Worm (Caenorhabditis elegans) whole organism, mixed stage, embryonic: ENCODE results near the gene srsy-1.
"Not testable (repeated sequence)": the region's sequence is repeated elsewhere in the genome, so short reads cannot be mapped to it uniquely, and the experiment has no call there.

Source experiments
- bed-3 ChIP-seq: fragments of 200-800 bp; sonication (Bioruptor generic); optimal IDR thresholded peaks from 3 replicates; lab custom pipeline; 2018; ENCODE audit warnings: mild to moderate bottlenecking, missing genetic modification characterization, moderate library complexity, missing compliant biosample characterization
- blmp-1 ChIP-seq: fragments of 150-350 bp; optimal IDR thresholded peaks from 2 replicates; lab custom pipeline; 2014; ENCODE audit warnings: missing biosample characterization, missing genetic modification characterization
- ceh-43 ChIP-seq: fragments of 200-800 bp; sonication (Bioruptor generic); optimal IDR thresholded peaks from 2 replicates; lab custom pipeline; 2018; ENCODE audit warnings: mild to moderate bottlenecking, missing genetic modification characterization, moderate library complexity, missing compliant biosample characterization
- ceh-83 ChIP-seq: fragments of 200-800 bp; sonication (Bioruptor generic); optimal IDR thresholded peaks from 2 replicates; lab custom pipeline; 2018; ENCODE audit warnings: mild to moderate bottlenecking, missing genetic modification characterization, missing compliant biosample characterization
- ces-1 ChIP-seq: fragments of 150-350 bp; optimal IDR thresholded peaks from 2 replicates; lab custom pipeline; 2014; ENCODE audit warnings: missing biosample characterization, missing genetic modification reagents, missing genetic modification characterization
- cnd-1 ChIP-seq: fragments of 200-800 bp; sonication (Bioruptor generic); optimal IDR thresholded peaks from 2 replicates; lab custom pipeline; 2018; ENCODE audit warnings: mild to moderate bottlenecking, missing genetic modification characterization, missing compliant biosample characterization
- drap-1 ChIP-seq: fragments of 200-800 bp; sonication (Bioruptor generic); optimal IDR thresholded peaks from 3 replicates; lab custom pipeline; 2018; ENCODE audit warnings: mild to moderate bottlenecking, missing genetic modification characterization, missing compliant biosample characterization
- elt-1 ChIP-seq: sonication (generic microtip); optimal IDR thresholded peaks from 2 replicates; lab custom pipeline; 2017; ENCODE audit warnings: missing genetic modification characterization, mild to moderate bottlenecking, missing compliant biosample characterization, antibody characterized with exemption, moderate library complexity, borderline replicate concordance; ENCODE audit not compliant: insufficient read depth
- flh-1 ChIP-seq: fragments of 200-800 bp; sonication (Bioruptor generic); optimal IDR thresholded peaks from 2 replicates; lab custom pipeline; 2018; ENCODE audit warnings: mild to moderate bottlenecking, missing genetic modification characterization, moderate library complexity, missing compliant biosample characterization
- ham-2 ChIP-seq: fragments of 200-800 bp; sonication (Bioruptor generic); optimal IDR thresholded peaks from 2 replicates; lab custom pipeline; 2018; ENCODE audit warnings: mild to moderate bottlenecking, missing genetic modification characterization, missing compliant biosample characterization
- hlh-1 ChIP-seq: fragments of 150-350 bp; optimal IDR thresholded peaks from 2 replicates; lab custom pipeline; 2014; ENCODE audit warnings: missing biosample characterization, missing genetic modification reagents, missing genetic modification characterization
- lin-32 ChIP-seq: fragments of 200-800 bp; sonication (Bioruptor generic); optimal IDR thresholded peaks from 2 replicates; lab custom pipeline; 2018; ENCODE audit warnings: mild to moderate bottlenecking, missing genetic modification characterization, missing compliant biosample characterization
- lsy-2 ChIP-seq: fragments of 150-350 bp; optimal IDR thresholded peaks from 2 replicates; lab custom pipeline; 2014; ENCODE audit warnings: missing biosample characterization, missing genetic modification characterization
- mab-5 ChIP-seq: fragments of 150-350 bp; optimal IDR thresholded peaks from 2 replicates; lab custom pipeline; 2014; ENCODE audit warnings: missing biosample characterization, missing genetic modification characterization
- mep-1 ChIP-seq: fragments of 150-350 bp; optimal IDR thresholded peaks from 2 replicates; lab custom pipeline; 2017; ENCODE audit warnings: missing biosample characterization, missing genetic modification reagents, missing genetic modification characterization, inconsistent platforms
- mls-2 ChIP-seq: sonication (generic microtip); optimal IDR thresholded peaks from 2 replicates; lab custom pipeline; 2016; ENCODE audit warnings: mild to moderate bottlenecking, missing genetic modification characterization, moderate library complexity, missing compliant biosample characterization
- nhr-12 ChIP-seq: fragments of 150-350 bp; optimal IDR thresholded peaks from 2 replicates; lab custom pipeline; 2014; ENCODE audit warnings: missing biosample characterization, missing genetic modification characterization
- nhr-237 ChIP-seq: fragments of 150-350 bp; optimal IDR thresholded peaks from 2 replicates; lab custom pipeline; 2014; ENCODE audit warnings: missing biosample characterization, missing genetic modification characterization
- nhr-76 ChIP-seq: sonication (generic microtip); optimal IDR thresholded peaks from 2 replicates; lab custom pipeline; 2017; ENCODE audit warnings: missing biosample characterization, missing genetic modification characterization
- pha-4 ChIP-seq: fragments of 150-350 bp; optimal IDR thresholded peaks from 2 replicates; lab custom pipeline; 2018; ENCODE audit warnings: missing biosample characterization, missing genetic modification reagents, missing genetic modification characterization
- sptf-1 ChIP-seq: sonication (generic microtip); optimal IDR thresholded peaks from 2 replicates; lab custom pipeline; 2017; ENCODE audit warnings: mild to moderate bottlenecking, missing genetic modification characterization, moderate library complexity, missing compliant biosample characterization
- tbx-8 ChIP-seq: fragments of 200-800 bp; sonication (Bioruptor generic); optimal IDR thresholded peaks from 2 replicates; lab custom pipeline; 2018; ENCODE audit warnings: mild to moderate bottlenecking, missing genetic modification characterization, moderate library complexity, missing compliant biosample characterization
- unc-120 ChIP-seq: sonication (generic microtip); optimal IDR thresholded peaks from 2 replicates; lab custom pipeline; 2017; ENCODE audit warnings: missing genetic modification characterization, missing compliant biosample characterization; ENCODE audit not compliant: poor library complexity, severe bottlenecking
- unc-39 ChIP-seq: fragments of 150-350 bp; optimal IDR thresholded peaks from 2 replicates; lab custom pipeline; 2014; ENCODE audit warnings: missing biosample characterization, missing genetic modification characterization
- unc-62 ChIP-seq: fragments of 150-350 bp; optimal IDR thresholded peaks from 2 replicates; lab custom pipeline; 2014; ENCODE audit warnings: missing biosample characterization, missing genetic modification reagents, missing genetic modification characterization
- zip-8 ChIP-seq: fragments of 150-350 bp; optimal IDR thresholded peaks from 2 replicates; lab custom pipeline; 2014; ENCODE audit warnings: missing biosample characterization, missing genetic modification characterization
- ztf-11 ChIP-seq: fragments of 150-350 bp; optimal IDR thresholded peaks from 2 replicates; lab custom pipeline; 2014; ENCODE audit warnings: missing biosample characterization, missing genetic modification characterization

Gene srsy-1

DNA sequence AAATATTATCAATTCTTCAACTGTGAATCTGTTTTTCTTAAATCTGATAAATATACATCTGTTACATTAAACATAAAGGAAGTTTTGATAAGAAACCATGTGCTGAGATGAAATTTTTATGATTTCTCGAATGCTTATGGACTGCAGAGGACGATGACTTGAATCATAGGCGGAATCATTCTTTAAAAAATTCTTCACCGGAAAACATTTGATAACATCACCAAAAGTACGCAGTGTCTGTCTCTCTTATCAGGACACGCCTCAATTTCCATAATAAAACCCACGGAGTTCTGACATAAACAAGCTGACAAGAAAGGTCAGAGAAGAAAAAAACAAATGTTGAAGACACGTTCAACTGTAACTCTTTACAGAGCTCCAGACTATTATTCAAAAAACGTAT is 6.1 kb upstream of the srsy-1 start, which contains the start of gene F09C12.2:
Gene F09C12.2, plus strand, starts transcription at position 320 of the 400 bp plus-strand sequence.
- TF ChIP-seq sptf-1 (tag; lab: Kevin White, UChicago), result no peak
- TF ChIP-seq mls-2, result no peak
- no peak for TF ChIP-seq lin-32 (GFP tag; lab: Kevin White, UChicago)
- TF ChIP-seq ham-2, result no peak
- TF ChIP-seq ceh-43, result no peak
- no peak for TF ChIP-seq lsy-2 (tag; lab: Kevin White, UChicago)
- TF ChIP-seq cnd-1 (tag; lab: Kevin White, UChicago), result no peak
- no peak for TF ChIP-seq pha-4 (tag; lab: Kevin White, UChicago)
- TF ChIP-seq nhr-237 (tag; lab: Kevin White, UChicago), result no peak
- TF ChIP-seq drap-1 (GFP tag; lab: Kevin White, UChicago), result no peak
- no peak for TF ChIP-seq unc-120 (tag; lab: Kevin White, UChicago)

DNA sequence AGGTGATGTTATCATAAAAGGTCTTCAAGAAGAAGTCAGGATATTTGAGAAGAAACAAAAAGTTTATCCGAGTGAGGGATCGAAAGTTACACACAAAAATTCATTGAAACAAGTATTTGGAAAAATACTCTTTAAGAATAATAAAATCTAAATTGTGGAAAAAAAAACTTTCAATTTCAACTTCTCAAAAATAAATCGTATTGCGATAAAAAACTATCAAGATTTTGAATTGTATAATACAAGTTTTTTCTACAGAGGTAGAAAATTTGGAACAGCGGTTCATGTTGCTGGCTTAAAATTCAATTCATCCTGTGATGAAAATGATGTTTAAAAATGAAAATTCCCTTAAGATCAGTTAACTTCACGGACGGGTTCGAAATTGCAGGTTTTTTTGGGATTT is 3.8 kb upstream of the srsy-1 start, which contains the start of gene F09C12.8:
Gene F09C12.8, plus strand, starts transcription at position 301 of the 400 bp plus-strand sequence.
- TF ChIP-seq unc-39 (tag; lab: Kevin White, UChicago) (no peak), drap-1 (GFP tag; lab: Kevin White, UChicago) (no peak), nhr-76 (no peak), elt-1 (tag; lab: Kevin White, UChicago) (no peak), sptf-1 (tag; lab: Kevin White, UChicago) (no peak), ceh-83 (no peak), bed-3 (no peak)

DNA sequence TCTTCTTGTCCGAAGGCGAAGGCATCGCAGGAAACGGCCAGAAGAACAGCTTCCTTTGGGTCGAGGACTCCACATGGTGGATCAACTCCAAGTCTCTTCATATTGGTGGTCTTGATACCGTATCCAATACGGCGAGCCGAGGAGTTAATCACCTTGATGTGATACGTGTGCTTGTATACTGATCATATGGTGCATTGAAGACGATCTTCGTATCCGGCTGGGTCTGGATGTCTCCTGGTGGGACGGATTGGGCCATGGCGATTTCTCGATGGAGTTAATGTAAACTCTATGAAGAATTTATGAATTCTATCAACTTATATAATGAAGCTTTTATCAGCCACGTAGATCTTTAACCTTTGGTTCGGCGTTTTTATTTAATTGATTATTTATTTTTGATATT is 598 bp upstream of the srsy-1 start, which contains the start of gene msp-74:
Gene msp-74, minus strand, starts transcription at position 101 of the 400 bp plus-strand sequence.
- not testable (repeated sequence) for TF ChIP-seq zip-8; unc-120 (tag; lab: Kevin White, UChicago); flh-1 (GFP tag; lab: Kevin White, UChicago)
- TF ChIP-seq, all 35 proteins: peak for 0; not testable (repeated sequence) for 35

DNA sequence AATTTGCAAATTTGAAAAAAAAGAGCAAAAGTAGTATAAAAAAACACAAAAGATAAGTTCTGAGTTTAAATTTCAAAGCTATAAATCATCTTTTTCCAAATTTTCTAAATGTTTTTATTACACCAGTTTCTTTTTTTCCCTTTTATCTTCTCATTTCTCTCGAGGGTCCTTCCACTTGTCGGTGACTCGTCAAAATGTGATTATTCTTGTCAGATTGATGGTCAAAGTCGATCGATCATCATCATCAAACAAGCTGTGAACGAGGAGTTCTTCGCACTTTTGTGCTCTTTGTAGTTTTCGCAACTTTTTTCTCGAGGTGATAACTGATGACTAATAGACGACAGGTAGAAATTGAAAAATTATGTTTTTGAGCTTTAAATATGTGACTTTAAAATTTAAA is 4.8 kb downstream of the srsy-1 start:
- TF ChIP-seq unc-62 (peak; percentile 86), mep-1 (tag; lab: Kevin White, UChicago) (no peak)
- TF ChIP-seq, all 35 proteins: peak for 1

DNA sequence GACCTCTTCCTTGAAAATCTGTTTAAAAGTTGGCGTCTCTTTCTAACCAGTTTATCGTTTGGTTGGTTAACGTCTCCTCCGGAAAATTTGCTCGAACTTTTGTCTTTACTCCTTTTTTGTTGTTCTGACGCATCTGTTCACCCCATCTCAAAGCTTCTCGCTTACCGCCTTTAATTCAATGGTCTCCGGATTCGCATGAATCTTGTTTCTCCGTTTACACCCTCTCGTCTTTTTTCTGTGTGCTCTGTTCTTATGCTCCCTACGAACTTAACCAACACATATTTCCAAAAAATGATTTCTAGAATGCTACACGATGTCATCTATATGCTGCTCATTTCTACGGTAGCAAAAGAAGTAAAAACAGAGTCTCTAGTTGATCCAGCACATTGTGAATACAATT is 14.2 kb downstream of the srsy-1 start, which contains the start of gene lgc-56:
Gene lgc-56, plus strand, starts transcription at position 301 of the 400 bp plus-strand sequence.
- no peak for TF ChIP-seq ztf-11 (tag; lab: Kevin White, UChicago)
- TF ChIP-seq ham-2, result no peak
- TF ChIP-seq ces-1, result no peak
- no peak for TF ChIP-seq bed-3
- TF ChIP-seq unc-39 (tag; lab: Kevin White, UChicago), result no peak
- TF ChIP-seq lsy-2 (tag; lab: Kevin White, UChicago), result no peak
- TF ChIP-seq hlh-1 (tag; lab: Kevin White, UChicago), result no peak
- no peak for TF ChIP-seq nhr-12 (tag; lab: Kevin White, UChicago)

DNA sequence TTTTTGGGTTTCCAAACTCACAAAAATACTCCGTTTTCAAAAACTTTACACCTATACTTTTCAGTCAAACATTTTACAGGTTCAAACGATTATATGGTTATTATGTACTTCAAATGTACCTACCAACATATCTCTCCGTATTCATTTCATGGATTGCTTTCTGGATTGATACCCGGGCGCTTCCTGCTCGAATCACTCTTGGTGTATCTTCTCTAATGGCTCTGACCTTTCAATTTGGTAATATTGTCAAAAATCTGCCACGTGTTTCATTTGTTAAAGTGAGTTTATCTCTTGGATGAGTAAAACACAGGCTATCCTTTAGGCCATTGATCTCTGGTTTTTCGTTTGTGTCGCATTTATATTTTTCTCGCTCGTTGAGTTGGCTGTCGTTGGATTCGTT is 16.0 kb downstream of the srsy-1 start:
- TF ChIP-seq mls-2 (no peak), nhr-12 (tag; lab: Kevin White, UChicago) (no peak), nhr-237 (tag; lab: Kevin White, UChicago) (no peak), zip-8 (no peak), hlh-1 (tag; lab: Kevin White, UChicago) (no peak), mab-5 (tag; lab: Kevin White, UChicago) (no peak)
- TF ChIP-seq, all 35 proteins: peak for 0

DNA sequence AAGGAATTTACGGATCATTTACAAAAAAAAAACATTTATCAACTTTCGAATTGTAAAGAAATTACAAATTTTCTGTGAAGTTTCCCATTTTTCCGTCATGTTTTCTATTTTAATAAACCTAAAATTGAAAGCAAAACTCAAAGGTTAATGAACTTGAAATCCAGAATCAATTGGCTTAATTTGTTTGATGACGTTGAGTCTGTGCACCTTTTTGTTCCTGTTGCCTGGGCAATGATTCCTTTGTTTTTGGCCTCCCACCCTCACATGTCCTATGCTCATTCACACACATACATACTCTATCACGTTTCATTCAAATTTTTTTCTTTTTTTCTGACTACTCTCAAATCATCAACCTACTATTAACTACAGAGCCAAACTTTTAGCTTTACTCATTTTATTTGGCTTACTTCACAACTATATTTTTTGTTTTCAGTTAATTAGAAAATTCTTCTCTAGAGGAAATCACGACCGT is 20.5 kb downstream of the srsy-1 start, which contains the start of gene F58A6.2:
Gene F58A6.2, plus strand, starts transcription at position 422 of the 472 bp plus-strand sequence.
- no peak for TF ChIP-seq nhr-237 (tag; lab: Kevin White, UChicago)
- TF ChIP-seq bed-3, result no peak
- TF ChIP-seq nhr-76, result no peak
- no peak for TF ChIP-seq blmp-1
- no peak for TF ChIP-seq tbx-8 (GFP tag; lab: Kevin White, UChicago)
- TF ChIP-seq drap-1 (GFP tag; lab: Kevin White, UChicago), result no peak
